Worm (Caenorhabditis elegans): ENCODE measurements around the gene srx-87.

ce11 chrV:11562643-11563042 lies 2.0 kb upstream of the srx-87 start, which contains the start of gene srx-86:
- TF ChIP-seq Y55F3AM.14 (GFP tag; optimal IDR thresholded peaks at IDR 0.05) (no peak), snpc-4 (tag; optimal IDR thresholded peaks at IDR 0.05) (no peak), peb-1 (tag; optimal IDR thresholded peaks at IDR 0.05) (no peak), F13H6.1 (tag; optimal IDR thresholded peaks at IDR 0.05) (no peak), aly-2 (tag; optimal IDR thresholded peaks at IDR 0.05) (no peak), elt-3 (tag; optimal IDR thresholded peaks at IDR 0.05) (no peak)
